Worm (Caenorhabditis elegans) whole organism, young adult: ENCODE measurements around the gene F20B10.3.
"Not testable (repeated sequence)": the region's sequence is repeated elsewhere in the genome, so short reads cannot be mapped to it uniquely, and the experiment has no call there.

Experiments used
- ama-1 ChIP-seq, 3 experiments: fragments of 150-350 bp in 1 of 3; sonication (generic microtip) in 2 of 3; optimal IDR thresholded peaks; 2 replicates each; lab custom pipeline; 2014 to 2018; ENCODE audit warnings: missing biosample characterization in 2 of 3, missing genetic modification characterization in 2 of 3, missing genetic modification reagents in 2 of 3
- let-607 ChIP-seq, 2 experiments: fragments of 200-800 bp in 1 of 2; sonication (Bioruptor generic) in 1 of 2; sonication (generic microtip) in 1 of 2; optimal IDR thresholded peaks; 2 replicates each; lab custom pipeline; 2016 to 2018; ENCODE audit warnings: mild to moderate bottlenecking in 2 of 2, missing compliant biosample characterization in 2 of 2, missing genetic modification characterization in 2 of 2, moderate library complexity in 2 of 2, missing genotype in 1 of 2
- lin-40 ChIP-seq: sonication (generic microtip); optimal IDR thresholded peaks from 2 replicates; lab custom pipeline; 2016; ENCODE audit warnings: missing genetic modification characterization, mild to moderate bottlenecking, missing compliant biosample characterization, missing genotype, missing genetic modification reagents
- madf-8 ChIP-seq: fragments of 200-800 bp; sonication (Bioruptor generic); conservative IDR thresholded peaks from 2 replicates; pipeline ENCODE4 v1.3.6; 2022; ENCODE audit warnings: missing genetic modification reagents, missing genetic modification characterization, missing compliant biosample characterization
- tlf-1 ChIP-seq: fragments of 200-800 bp; sonication (Bioruptor generic); optimal IDR thresholded peaks from 2 replicates; lab custom pipeline; 2018; ENCODE audit warnings: mild to moderate bottlenecking, missing genetic modification characterization, missing compliant biosample characterization
- xnd-1 ChIP-seq: sonication (generic microtip); optimal IDR thresholded peaks from 2 replicates; lab custom pipeline; 2016; ENCODE audit warnings: missing genotype, missing genetic modification reagents, missing genetic modification characterization, missing compliant biosample characterization
- ztf-18 ChIP-seq: sonication (generic microtip); optimal IDR thresholded peaks from 2 replicates; lab custom pipeline; 2016; ENCODE audit warnings: missing genotype, mild to moderate bottlenecking, missing genetic modification characterization, missing compliant biosample characterization
- ztf-3 ChIP-seq: fragments of 200-800 bp; sonication (Bioruptor generic); optimal IDR thresholded peaks from 2 replicates; lab custom pipeline; 2018; ENCODE audit warnings: mild to moderate bottlenecking, missing genetic modification characterization, missing compliant biosample characterization

DNA sequence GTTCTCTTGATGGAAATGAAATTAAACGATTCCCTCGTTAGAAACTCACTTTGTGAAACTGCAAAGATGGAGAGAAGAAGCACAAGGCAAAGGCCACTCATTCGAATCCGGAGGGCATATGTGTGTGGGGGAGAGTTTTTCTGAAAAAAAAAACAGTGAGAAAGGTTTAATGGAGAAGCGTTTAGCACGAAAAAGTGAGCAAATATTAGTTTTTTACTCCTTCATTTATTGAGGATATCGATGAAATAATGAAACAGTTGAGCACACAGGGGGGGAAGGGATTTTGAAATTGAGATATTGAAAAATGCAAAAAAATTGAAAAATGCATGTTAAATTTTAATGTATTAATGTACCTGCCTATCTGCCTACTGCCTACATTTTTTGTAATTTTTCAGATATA is 10.2 kb downstream of the F20B10.3 start, which contains the start of gene nlr-1:
- not testable (repeated sequence) for TF ChIP-seq xnd-1; lin-40 (tag; lab: Kevin White, UChicago); madf-8 (GFP tag; lab: Robert Waterston, UW); tlf-1 (GFP tag; lab: Kevin White, UChicago); ama-1 (optimal IDR thresholded peaks at IDR 0.05; lab: Kevin White, UChicago); ama-1 (GFP tag; optimal IDR thresholded peaks at IDR 0.05; lab: Kevin White, UChicago); ztf-3; let-607 (tag; optimal IDR thresholded peaks at IDR 0.05; lab: Kevin White, UChicago); ztf-18
